Fruit fly (Drosophila melanogaster): ENCODE results near the gene dnt.

dm6 chr2L:19323530-19324023 lies 39.5 kb downstream of the dnt start:
- TF ChIP-seq pad (GFP tag; optimal IDR thresholded peaks at IDR 0.05) (no peak), CG12768 (GFP tag; optimal IDR thresholded peaks at IDR 0.05) (no peak), cic (GFP tag; optimal IDR thresholded peaks at IDR 0.05) (no peak), kay (GFP tag; ENCODE audit: borderline replicate concordance) (no peak), tj (GFP tag; optimal IDR thresholded peaks at IDR 0.05) (no peak), CG7045 (GFP tag; optimal IDR thresholded peaks at IDR 0.05) (no peak)
